Fruit fly (Drosophila melanogaster) whole organism: ENCODE data around the gene CG2663.

ENCODE experiments used
- CG8478 ChIP-seq: fragments of >200 bp; optimal IDR thresholded peaks from 2 replicates; lab custom pipeline; 2018; ENCODE audit warnings: inconsistent platforms
- Dll ChIP-seq: fragments of >200 bp; optimal IDR thresholded peaks from 2 replicates; lab custom pipeline; 2017
- EcR ChIP-seq, 2 experiments: fragments of >200 bp; optimal IDR thresholded peaks; 2 replicates each; lab custom pipeline; 2017; ENCODE audit warnings: missing biosample characterization in 2 of 2, missing genetic modification characterization in 2 of 2, missing genetic modification reagents in 2 of 2
- pan ChIP-seq: fragments of >200 bp; optimal IDR thresholded peaks from 2 replicates; lab custom pipeline; 2017
- psq ChIP-seq: fragments of >200 bp; optimal IDR thresholded peaks from 2 replicates; lab custom pipeline; 2017
- usp ChIP-seq: fragments of >200 bp; optimal IDR thresholded peaks from 2 replicates; lab custom pipeline; 2017; ENCODE audit warnings: missing biosample characterization, missing genetic modification characterization, mixed read lengths

DNA sequence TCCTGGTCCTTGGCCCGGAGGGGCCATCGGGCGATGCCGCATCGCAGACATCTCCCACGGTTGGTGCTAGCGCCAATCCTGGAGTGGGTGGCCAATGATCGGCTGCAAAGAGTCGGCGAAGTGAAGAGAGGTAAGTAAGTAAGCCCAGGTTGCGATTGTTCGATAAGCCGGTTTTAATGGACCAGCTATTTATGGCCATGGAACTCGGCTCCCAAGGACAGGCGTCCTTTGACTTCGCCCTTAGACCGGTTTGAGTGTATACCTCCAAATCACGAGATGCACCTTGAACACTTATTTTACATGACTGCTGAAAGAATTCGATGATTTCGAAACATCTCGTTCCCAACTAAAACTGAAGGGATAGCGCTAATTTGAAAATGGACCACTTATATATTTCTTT lies 18.2 kb downstream of the CG2663 start:
- no peak for TF ChIP-seq EcR (GFP tag; optimal IDR thresholded peaks at IDR 0.05; lab: Kevin White, UChicago)
- TF ChIP-seq usp (GFP tag; lab: Kevin White, UChicago), result no peak
- no peak for TF ChIP-seq psq (lab: Kevin White, UChicago)
- TF ChIP-seq pan (lab: Kevin White, UChicago), result no peak
- TF ChIP-seq CG8478, result no peak
- no peak for TF ChIP-seq Dll (lab: Kevin White, UChicago)
